Fruit fly (Drosophila melanogaster) whole organism, embryonic: Measurements from ENCODE around the gene Prp3.

Source experiments
- Aef1 ChIP-seq: fragments of 200-800 bp; sonication (Bioruptor generic); IDR thresholded peaks from 3 replicates; pipeline ENCODE4 v1.3.6; 2022; ENCODE audit warnings: missing biosample characterization, missing genetic modification characterization
- Antp ChIP-seq: fragments of 200-800 bp; sonication (Bioruptor generic); optimal IDR thresholded peaks from 3 replicates; lab custom pipeline; 2016; ENCODE audit warnings: missing biosample characterization, missing genetic modification characterization
- CG10321 ChIP-seq: fragments of 200-800 bp; sonication (Bioruptor generic); IDR thresholded peaks from 2 replicates; pipeline ENCODE4 v1.3.6; 2022; ENCODE audit warnings: missing biosample characterization, missing genetic modification characterization
- CG11560 ChIP-seq: fragments of 200-800 bp; sonication (Bioruptor generic); IDR thresholded peaks from 3 replicates; pipeline ENCODE4 v1.3.6; 2022; ENCODE audit warnings: missing biosample characterization, missing genetic modification characterization
- CG13287 ChIP-seq: fragments of 200-800 bp; sonication (Bioruptor generic); IDR thresholded peaks from 2 replicates; pipeline ENCODE4 v1.3.6; 2022; ENCODE audit warnings: missing biosample characterization, missing genetic modification characterization; ENCODE audit not compliant: partially characterized antibody
- CG13424 ChIP-seq: fragments of 200-800 bp; sonication (Bioruptor generic); optimal IDR thresholded peaks from 2 replicates; lab custom pipeline; 2019; ENCODE audit warnings: missing biosample characterization, mild to moderate bottlenecking, missing genetic modification characterization, moderate library complexity
- CG13775 ChIP-seq: fragments of 200-800 bp; sonication (Bioruptor generic); optimal IDR thresholded peaks from 3 replicates; lab custom pipeline; 2017; ENCODE audit warnings: missing biosample characterization, mild to moderate bottlenecking, missing genetic modification characterization
- CG14050 ChIP-seq: fragments of 200-800 bp; sonication (Bioruptor generic); IDR thresholded peaks from 3 replicates; pipeline ENCODE4 v1.3.6; 2022; ENCODE audit warnings: missing biosample characterization, missing genetic modification characterization
- CG15514 ChIP-seq: fragments of 200-800 bp; sonication (Bioruptor generic); optimal IDR thresholded peaks from 3 replicates; lab custom pipeline; 2017; ENCODE audit warnings: missing biosample characterization, missing genetic modification characterization, mild to moderate bottlenecking, moderate library complexity, missing genetic modification reagents
- CG16815 ChIP-seq: fragments of 200-800 bp; sonication (Bioruptor generic); optimal IDR thresholded peaks from 3 replicates; lab custom pipeline; 2017; ENCODE audit warnings: missing biosample characterization, mild to moderate bottlenecking, missing genetic modification characterization
- CG17361 ChIP-seq: fragments of 200-800 bp; sonication (Bioruptor generic); IDR thresholded peaks from 3 replicates; pipeline ENCODE4 v1.3.6; 2022; ENCODE audit warnings: missing biosample characterization, missing genetic modification characterization
- CG17385 ChIP-seq: fragments of 200-800 bp; sonication (Bioruptor generic); optimal IDR thresholded peaks from 3 replicates; lab custom pipeline; 2018; ENCODE audit warnings: missing biosample characterization, mild to moderate bottlenecking, missing genetic modification characterization
- CG18476 ChIP-seq: fragments of 200-800 bp; sonication (Bioruptor generic); optimal IDR thresholded peaks from 2 replicates; lab custom pipeline; 2016; ENCODE audit warnings: missing biosample characterization, mild to moderate bottlenecking, missing genetic modification characterization
- CG18764 ChIP-seq: fragments of 200-800 bp; sonication (Bioruptor generic); optimal IDR thresholded peaks from 3 replicates; lab custom pipeline; 2016; ENCODE audit warnings: missing biosample characterization, missing genetic modification characterization
- CG2712 ChIP-seq: fragments of 200-800 bp; optimal IDR thresholded peaks from 3 replicates; lab custom pipeline; 2019; ENCODE audit warnings: missing biosample characterization, mild to moderate bottlenecking, missing genetic modification characterization, moderate library complexity
- CG34224 ChIP-seq: fragments of 200-800 bp; sonication (Bioruptor generic); IDR thresholded peaks from 3 replicates; pipeline ENCODE4 v1.3.6; 2022; ENCODE audit warnings: missing biosample characterization, missing genetic modification characterization; ENCODE audit not compliant: partially characterized antibody
- CG3995 ChIP-seq: fragments of 200-800 bp; sonication (Bioruptor generic); optimal IDR thresholded peaks from 3 replicates; lab custom pipeline; 2016; ENCODE audit warnings: missing biosample characterization, missing genetic modification characterization
- CG6813 ChIP-seq: fragments of 200-800 bp; sonication (Bioruptor generic); optimal IDR thresholded peaks from 2 replicates; lab custom pipeline; 2017; ENCODE audit warnings: missing biosample characterization, missing genetic modification characterization, mild to moderate bottlenecking, moderate library complexity, missing genetic modification reagents
- CG7357 ChIP-seq: fragments of 200-800 bp; sonication (Bioruptor generic); IDR thresholded peaks from 3 replicates; pipeline ENCODE4 v1.3.6; 2022; ENCODE audit warnings: missing biosample characterization, missing genetic modification characterization
- CG7839 ChIP-seq: fragments of 200-800 bp; sonication (Bioruptor generic); optimal IDR thresholded peaks from 3 replicates; lab custom pipeline; 2018; ENCODE audit warnings: missing biosample characterization, mild to moderate bottlenecking, missing genetic modification characterization, moderate library complexity
- CG8290 ChIP-seq, 3 experiments: fragments of 200-800 bp; sonication (Bioruptor generic); optimal IDR thresholded peaks; 2 replicates each; lab custom pipeline; 2016 to 2019; ENCODE audit warnings: missing biosample characterization in 3 of 3, missing genetic modification characterization in 3 of 3, mild to moderate bottlenecking in 2 of 3, moderate library complexity in 1 of 3
- CG9876 ChIP-seq: fragments of 200-800 bp; sonication (Bioruptor generic); optimal IDR thresholded peaks from 2 replicates; lab custom pipeline; 2016; ENCODE audit warnings: missing biosample characterization, missing genetic modification characterization
- CoRest ChIP-seq: fragments of 200-800 bp; sonication (Bioruptor generic); optimal IDR thresholded peaks from 3 replicates; lab custom pipeline; 2018; ENCODE audit warnings: missing biosample characterization, mild to moderate bottlenecking, missing genetic modification characterization, moderate library complexity
- Dek ChIP-seq: fragments of 200-800 bp; sonication (Bioruptor generic); optimal IDR thresholded peaks from 3 replicates; lab custom pipeline; 2019; ENCODE audit warnings: missing biosample characterization, mild to moderate bottlenecking, missing genetic modification characterization, moderate library complexity
- Fer2 ChIP-seq: fragments of 200-800 bp; sonication (Bioruptor generic); optimal IDR thresholded peaks from 2 replicates; lab custom pipeline; 2018; ENCODE audit warnings: missing biosample characterization, mild to moderate bottlenecking, missing genetic modification characterization, moderate library complexity
- Gsc ChIP-seq: fragments of 200-800 bp; sonication (Bioruptor generic); IDR thresholded peaks from 2 replicates; pipeline ENCODE4 v1.3.6; 2022; ENCODE audit warnings: missing biosample characterization, missing genetic modification characterization
- HmgZ ChIP-seq: fragments of 200-800 bp; sonication (Bioruptor generic); optimal IDR thresholded peaks from 2 replicates; lab custom pipeline; 2018; ENCODE audit warnings: missing biosample characterization, mild to moderate bottlenecking, missing genetic modification characterization
- Med ChIP-seq: fragments of 200-800 bp; sonication (Bioruptor generic); peaks from one replicate; lab custom pipeline; 2016; ENCODE audit warnings: missing biosample characterization, missing genetic modification characterization, mild to moderate bottlenecking, inconsistent platforms, moderate library complexity
- Nf-YC ChIP-seq: fragments of 200-800 bp; optimal IDR thresholded peaks from 3 replicates; lab custom pipeline; 2019; ENCODE audit warnings: missing biosample characterization, mild to moderate bottlenecking, missing genetic modification characterization, moderate library complexity
- Rx ChIP-seq: fragments of 200-800 bp; sonication (Bioruptor generic); IDR thresholded peaks from 2 replicates; pipeline ENCODE4 v1.3.6; 2022; ENCODE audit warnings: missing biosample characterization, missing genetic modification characterization
- Sry-δ ChIP-seq: fragments of 200-800 bp; sonication (Bioruptor generic); optimal IDR thresholded peaks from 2 replicates; lab custom pipeline; 2016; ENCODE audit warnings: missing biosample characterization, missing genetic modification characterization
- Ssrp ChIP-seq: fragments of 200-800 bp; sonication (Bioruptor generic); optimal IDR thresholded peaks from 2 replicates; lab custom pipeline; 2018; ENCODE audit warnings: missing biosample characterization, mild to moderate bottlenecking, missing genetic modification characterization, moderate library complexity
- ac ChIP-seq: fragments of 200-800 bp; sonication (Bioruptor generic); optimal IDR thresholded peaks from 3 replicates; lab custom pipeline; 2017; ENCODE audit warnings: missing biosample characterization, mild to moderate bottlenecking, missing genetic modification characterization
- ara ChIP-seq: fragments of 200-800 bp; sonication (Bioruptor generic); IDR thresholded peaks from 2 replicates; pipeline ENCODE4 v1.3.6; 2022; ENCODE audit warnings: missing biosample characterization, missing genetic modification characterization
- cas ChIP-seq: fragments of 200-800 bp; sonication (Bioruptor generic); IDR thresholded peaks from 2 replicates; pipeline ENCODE4 v1.3.6; 2022; ENCODE audit warnings: missing biosample characterization, missing genetic modification characterization
- caup ChIP-seq: fragments of 200-800 bp; sonication (Bioruptor generic); optimal IDR thresholded peaks from 3 replicates; lab custom pipeline; 2017; ENCODE audit warnings: missing biosample characterization, mild to moderate bottlenecking, missing genetic modification characterization, moderate library complexity; ENCODE audit not compliant: severe bottlenecking
- chinmo ChIP-seq: fragments of 200-800 bp; sonication (Bioruptor generic); IDR thresholded peaks from 4 replicates; pipeline ENCODE4 v1.3.6; 2022; ENCODE audit warnings: missing biosample characterization, missing genetic modification characterization; ENCODE audit not compliant: partially characterized antibody
- dpn ChIP-seq, 2 experiments: fragments of 200-800 bp; sonication (Bioruptor generic); optimal IDR thresholded peaks; 3 replicates each; lab custom pipeline; 2016; ENCODE audit warnings: missing biosample characterization in 2 of 2, missing genetic modification characterization in 2 of 2
- hbn ChIP-seq: fragments of 200-800 bp; sonication (Bioruptor generic); IDR thresholded peaks from 2 replicates; pipeline ENCODE4 v1.3.6; 2022; ENCODE audit warnings: missing biosample characterization, missing genetic modification characterization; ENCODE audit not compliant: partially characterized antibody
- inv ChIP-seq: fragments of 200-800 bp; sonication (Bioruptor generic); IDR thresholded peaks from 2 replicates; pipeline ENCODE4 v1.3.6; 2022; ENCODE audit warnings: missing biosample characterization, missing genetic modification characterization; ENCODE audit not compliant: partially characterized antibody
- maf-S ChIP-seq: fragments of 200-800 bp; sonication (Bioruptor generic); optimal IDR thresholded peaks from 2 replicates; lab custom pipeline; 2016; ENCODE audit warnings: missing biosample characterization, missing genetic modification characterization
- nerfin-2 ChIP-seq: fragments of 200-800 bp; sonication (Bioruptor generic); IDR thresholded peaks from 2 replicates; pipeline ENCODE4 v1.3.6; 2022; ENCODE audit warnings: missing biosample characterization, missing genetic modification characterization; ENCODE audit not compliant: partially characterized antibody
- peb ChIP-seq: fragments of 200-800 bp; sonication (Bioruptor generic); IDR thresholded peaks from 2 replicates; pipeline ENCODE4 v1.3.6; 2022; ENCODE audit warnings: missing biosample characterization, missing genetic modification characterization
- pros ChIP-seq: fragments of 200-800 bp; sonication (Bioruptor generic); optimal IDR thresholded peaks from 3 replicates; lab custom pipeline; 2019; ENCODE audit warnings: missing biosample characterization, mild to moderate bottlenecking, missing genetic modification characterization, moderate library complexity
- scrt ChIP-seq: fragments of 200-800 bp; sonication (Bioruptor generic); optimal IDR thresholded peaks from 2 replicates; lab custom pipeline; 2018; ENCODE audit warnings: missing biosample characterization, mild to moderate bottlenecking, missing genetic modification characterization, moderate library complexity
- sqz ChIP-seq: fragments of 200-800 bp; sonication (Bioruptor generic); optimal IDR thresholded peaks from 3 replicates; lab custom pipeline; 2018; ENCODE audit warnings: missing biosample characterization, mild to moderate bottlenecking, missing genetic modification characterization
- tgo ChIP-seq: fragments of 200-800 bp; sonication (Bioruptor generic); IDR thresholded peaks from 3 replicates; pipeline ENCODE4 v1.3.6; 2022; ENCODE audit warnings: missing biosample characterization, missing genetic modification characterization
- yki ChIP-seq: fragments of >200 bp; optimal IDR thresholded peaks from 3 replicates; lab custom pipeline; 2018
- zen2 ChIP-seq: fragments of 200-800 bp; sonication (Bioruptor generic); IDR thresholded peaks from 3 replicates; pipeline ENCODE4 v1.3.6; 2022; ENCODE audit warnings: missing biosample characterization, missing genetic modification characterization; ENCODE audit not compliant: partially characterized antibody
- zfh1 ChIP-seq: fragments of 200-800 bp; sonication (Bioruptor generic); IDR thresholded peaks from 3 replicates; pipeline ENCODE4 v1.3.6; 2022; ENCODE audit warnings: missing biosample characterization, missing genetic modification characterization

Prp3 gene

dm6 chr3L:19895556-19895995, 14.5 kb upstream of the Prp3 start (continued):
- TF ChIP-seq Ssrp (tag; lab: Kevin White, UChicago) (no peak), Med (GFP tag; lab: Kevin White, UChicago) (peak; percentile 24), CG17361 (GFP tag; lab: Robert Waterston, UW) (no peak), CG8290 (GFP tag; optimal IDR thresholded peaks at IDR 0.05; lab: Kevin White, UChicago) (no peak), CG8290 (tag; optimal IDR thresholded peaks at IDR 0.05; lab: Kevin White, UChicago) (no peak), zen2 (GFP tag; lab: Robert Waterston, UW) (no peak), peb (no peak), sqz (GFP tag; lab: Kevin White, UChicago) (no peak), CG34224 (GFP tag; lab: Robert Waterston, UW) (peak; percentile 56; the same call in 2 of the 3 replicates), nerfin-2 (GFP tag; lab: Robert Waterston, UW) (no peak), CG11560 (tag; lab: Robert Waterston, UW) (no peak), CG7839 (tag; lab: Kevin White, UChicago) (no peak), Fer2 (tag; lab: Kevin White, UChicago) (no peak), CG16815 (no peak), Gsc (GFP tag; lab: Robert Waterston, UW) (no peak), Dek (tag; lab: Kevin White, UChicago) (no peak), Aef1 (GFP tag; lab: Robert Waterston, UW) (peak; percentile 55; the same call in 2 of the 3 replicates), CG6813 (GFP tag; lab: Kevin White, UChicago) (no peak), CG10321 (GFP tag; lab: Robert Waterston, UW) (peak; percentile 97), Sry-δ (GFP tag; lab: Kevin White, UChicago) (no peak), Antp (no peak), tgo (GFP tag; lab: Robert Waterston, UW) (no peak), CG17385 (GFP tag; lab: Kevin White, UChicago) (peak; percentile 19), ac (GFP tag; lab: Kevin White, UChicago) (peak; percentile 34), cas (GFP tag; lab: Robert Waterston, UW) (no peak), CG14050 (GFP tag; lab: Robert Waterston, UW) (no peak), yki (lab: Kevin White, UChicago) (no peak), zfh1 (GFP tag; lab: Robert Waterston, UW) (no peak), CoRest (tag; lab: Kevin White, UChicago) (no peak), hbn (GFP tag; lab: Robert Waterston, UW) (no peak), maf-S (GFP tag; lab: Kevin White, UChicago) (no peak), CG9876 (GFP tag; lab: Kevin White, UChicago) (no peak), dpn (GFP tag; optimal IDR thresholded peaks at IDR 0.05; lab: Kevin White, UChicago) (no peak), Rx (GFP tag; lab: Robert Waterston, UW) (no peak), CG13775 (GFP tag; lab: Kevin White, UChicago) (peak; percentile 27), HmgZ (tag; lab: Kevin White, UChicago) (peak; percentile 59), scrt (GFP tag; lab: Kevin White, UChicago) (no peak), CG18764 (GFP tag; lab: Kevin White, UChicago) (no peak), CG13424 (tag; lab: Kevin White, UChicago) (no peak), inv (no peak), chinmo (GFP tag; lab: Robert Waterston, UW) (peak; percentile 91), CG18476 (no peak), CG7357 (GFP tag; lab: Robert Waterston, UW) (no peak), CG13287 (peak; percentile 42), Nf-YC (peak; percentile 95), CG2712 (tag; lab: Kevin White, UChicago) (no peak), caup (GFP tag; lab: Kevin White, UChicago) (no peak), ara (GFP tag; lab: Robert Waterston, UW) (0 out of 2 replicates have a peak, but pooled peaks have one; percentile 35), CG3995 (GFP tag; lab: Kevin White, UChicago) (peak; percentile 63), CG15514 (GFP tag; lab: Kevin White, UChicago) (no peak), pros (GFP tag; lab: Kevin White, UChicago) (peak; percentile 82)
